Worm (Caenorhabditis elegans) whole organism, midembryonic: Measurements from ENCODE around the gene C08F8.3.
A peak's percentile ranks its signal among the peaks of the same experiment; 100 is the strongest.
"Not testable (repeated sequence)": the region's sequence is repeated elsewhere in the genome, so short reads cannot be mapped to it uniquely, and the experiment has no call there.

ENCODE experiments used
- cog-1 ChIP-seq: sonication (generic microtip); optimal IDR thresholded peaks from 2 replicates; lab custom pipeline; 2016; ENCODE audit warnings: missing genetic modification characterization, missing compliant biosample characterization
- flt-1 ChIP-seq: fragments of 200-800 bp; sonication (Bioruptor generic); IDR thresholded peaks from 2 replicates; pipeline ENCODE4 v1.3.6; 2022; ENCODE audit warnings: missing genetic modification characterization, missing compliant biosample characterization
- klf-2 ChIP-seq: fragments of 200-800 bp; sonication (Bioruptor generic); conservative IDR thresholded peaks from 2 replicates; pipeline ENCODE4 v1.3.6; 2022; ENCODE audit warnings: missing genetic modification reagents, missing genetic modification characterization, missing compliant biosample characterization
- med-1 ChIP-seq: sonication (generic microtip); optimal IDR thresholded peaks from 2 replicates; lab custom pipeline; 2017; ENCODE audit warnings: missing genetic modification characterization, mild to moderate bottlenecking, missing compliant biosample characterization, antibody characterized with exemption, missing genetic modification reagents; ENCODE audit not compliant: insufficient read depth
- ref-1 ChIP-seq: fragments of 200-800 bp; sonication (Bioruptor generic); conservative IDR thresholded peaks from 2 replicates; pipeline ENCODE4 v1.3.6; 2022; ENCODE audit warnings: missing genetic modification reagents, missing genetic modification characterization, missing compliant biosample characterization
- tab-1 ChIP-seq: fragments of 200-800 bp; sonication (Bioruptor generic); IDR thresholded peaks from 2 replicates; pipeline ENCODE4 v1.3.6; 2022; ENCODE audit warnings: missing genetic modification characterization, missing compliant biosample characterization
- ztf-29 ChIP-seq: fragments of 200-800 bp; sonication (Bioruptor generic); IDR thresholded peaks from 2 replicates; pipeline ENCODE4 v1.3.6; 2022; ENCODE audit warnings: missing genetic modification reagents, missing genetic modification characterization, missing compliant biosample characterization

- TF ChIP-seq cog-1 (tag; lab: Kevin White, UChicago); flt-1 (GFP tag; lab: Robert Waterston, UW); ztf-29; tab-1; med-1 (GFP tag; lab: Kevin White, UChicago); ref-1 (GFP tag; lab: Robert Waterston, UW): not testable (repeated sequence)
- 0 out of 2 replicates have a peak, but pooled peaks have one; percentile 39 for TF ChIP-seq klf-2 (GFP tag; lab: Robert Waterston, UW)
These were observed 44.1 kb downstream of the C08F8.3 start, which contains the start of gene R07H5.16 for ce11 chrIV:11198983-11199382.
